Worm (Caenorhabditis elegans): Measurements from ENCODE around the gene D1025.1.

The D1025.1 gene

DNA sequence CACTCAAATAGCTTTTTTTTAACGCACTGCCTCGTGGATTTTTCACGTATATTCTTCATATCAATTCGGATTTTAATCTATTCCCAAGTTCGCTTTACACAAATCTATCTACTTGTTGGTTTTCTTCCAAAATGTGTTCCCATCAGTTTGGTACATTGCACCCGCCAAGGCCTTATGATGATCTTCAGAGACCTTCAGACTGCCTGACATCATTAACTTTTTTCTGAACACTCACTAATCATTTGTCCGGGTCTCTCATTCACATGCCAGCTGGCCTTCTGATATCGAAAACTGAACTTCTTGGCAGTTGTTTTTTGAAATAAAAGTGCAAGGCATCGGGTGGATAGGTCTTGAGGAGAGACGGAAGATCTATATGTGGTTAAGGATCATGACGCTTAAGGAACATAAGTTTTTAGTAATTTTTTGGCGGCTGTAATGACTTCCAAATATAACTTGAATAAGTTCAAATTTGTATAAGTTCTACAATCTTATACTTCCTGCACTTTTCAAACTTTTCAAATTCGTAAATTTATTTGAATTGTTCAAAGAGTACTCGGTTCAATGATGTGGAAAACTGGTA, 20.6 kb upstream of the D1025.1 start:
- TF ChIP-seq mbf-1 (tag; optimal IDR thresholded peaks at IDR 0.05), result no peak
- no peak for TF ChIP-seq nhr-12 (tag; optimal IDR thresholded peaks at IDR 0.05)
- peak; percentile 57 for TF ChIP-seq sma-9 (GFP tag; optimal IDR thresholded peaks at IDR 0.05)
- TF ChIP-seq sma-9 (tag; optimal IDR thresholded peaks at IDR 0.05), result no peak

DNA sequence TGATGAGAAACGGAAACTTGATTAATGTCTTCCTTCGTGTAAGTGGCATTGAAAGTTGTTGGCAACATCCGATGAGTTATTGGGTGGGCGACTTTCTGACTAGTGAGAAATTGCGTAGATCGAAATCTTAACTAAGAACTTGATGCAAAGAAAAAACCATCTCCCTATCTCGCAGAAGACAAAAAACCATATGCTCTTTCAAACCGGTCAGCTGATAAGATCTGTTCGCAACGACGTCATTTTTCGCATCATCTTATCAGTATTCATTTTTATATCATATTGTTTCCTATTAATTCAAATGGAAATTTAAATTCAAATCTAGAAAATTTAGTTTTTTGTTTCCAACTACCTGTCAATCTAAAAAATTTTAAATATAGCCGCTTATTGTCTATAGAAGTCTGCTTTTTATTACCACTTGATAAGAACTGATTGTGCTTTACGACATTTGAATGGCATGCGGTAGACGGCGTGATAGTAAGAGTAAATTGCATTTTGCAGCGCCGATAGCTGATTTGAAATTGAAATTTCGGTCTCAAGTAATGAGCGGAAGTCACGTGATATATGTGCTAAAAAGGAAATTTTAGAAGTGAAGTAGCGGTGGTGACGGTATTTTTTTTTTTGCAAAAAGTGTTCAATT, 20.0 kb upstream of the D1025.1 start:
- TF ChIP-seq unc-39 (tag; optimal IDR thresholded peaks at IDR 0.05), result no peak
- no peak for TF ChIP-seq nhr-12 (tag; optimal IDR thresholded peaks at IDR 0.05)
- peak; percentile 96 for TF ChIP-seq ceh-16 (tag; optimal IDR thresholded peaks at IDR 0.05)
- TF ChIP-seq blmp-1 (tag; optimal IDR thresholded peaks at IDR 0.05; ENCODE audit: insufficient read depth), result peak; percentile 71
- TF ChIP-seq sma-3 (GFP tag; optimal IDR thresholded peaks at IDR 0.05), result peak; percentile 20
- TF ChIP-seq ztf-4 (tag; optimal IDR thresholded peaks at IDR 0.05), result no peak
- no peak for TF ChIP-seq nhr-23 (tag; optimal IDR thresholded peaks at IDR 0.05)
- no peak for TF ChIP-seq mbf-1 (tag; optimal IDR thresholded peaks at IDR 0.05)
- TF ChIP-seq nhr-25 (tag; optimal IDR thresholded peaks at IDR 0.05), result peak; percentile 87
- TF ChIP-seq lin-39 (tag; optimal IDR thresholded peaks at IDR 0.05), result no peak
- no peak for TF ChIP-seq dmd-4 (tag; optimal IDR thresholded peaks at IDR 0.05)
- peak; percentile 32 for TF ChIP-seq nhr-129 (tag; optimal IDR thresholded peaks at IDR 0.05)
- no peak for TF ChIP-seq crh-2 (tag; optimal IDR thresholded peaks at IDR 0.05)
- no peak for TF ChIP-seq Y55F3AM.14 (GFP tag; optimal IDR thresholded peaks at IDR 0.05)
- no peak for TF ChIP-seq F13H6.1 (tag; optimal IDR thresholded peaks at IDR 0.05)
- no peak for TF ChIP-seq elt-1 (tag; optimal IDR thresholded peaks at IDR 0.05)
- no peak for TF ChIP-seq alr-1 (tag; optimal IDR thresholded peaks at IDR 0.05)
- peak; percentile 28 for TF ChIP-seq gmeb-1 (tag; optimal IDR thresholded peaks at IDR 0.05)
- TF ChIP-seq nhr-77 (tag; optimal IDR thresholded peaks at IDR 0.05), result no peak
- no peak for TF ChIP-seq ama-1 (optimal IDR thresholded peaks at IDR 0.05)
- TF ChIP-seq sma-9 (GFP tag; optimal IDR thresholded peaks at IDR 0.05), result peak; percentile 73
- TF ChIP-seq sma-9 (tag; optimal IDR thresholded peaks at IDR 0.05), result no peak
- peak; percentile 62 for TF ChIP-seq fos-1 (tag; optimal IDR thresholded peaks at IDR 0.05)

DNA sequence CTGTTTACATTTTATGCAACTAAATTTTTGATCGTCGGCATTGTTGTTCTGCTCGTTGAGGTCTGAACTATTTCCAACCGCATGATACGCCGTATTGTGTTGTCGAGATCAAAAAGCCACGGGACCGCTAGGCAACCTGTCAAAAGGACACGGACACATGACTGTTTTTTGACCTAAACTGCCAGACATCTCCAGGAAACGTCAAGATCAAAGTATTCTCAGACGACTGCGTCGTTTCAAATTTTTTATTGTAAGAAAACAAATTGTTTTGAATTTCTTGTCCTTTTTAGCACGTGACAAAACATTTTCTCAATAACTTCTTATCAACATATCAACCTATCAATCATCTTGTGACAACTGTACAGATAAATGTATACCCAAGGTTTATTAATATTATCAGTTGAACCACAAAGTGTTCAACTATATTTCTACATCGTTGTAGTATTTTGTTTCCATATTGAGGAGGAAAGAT, 18.4 kb upstream of the D1025.1 start:
- TF ChIP-seq nhr-25 (tag; optimal IDR thresholded peaks at IDR 0.05) (peak; percentile 84), gmeb-1 (tag; optimal IDR thresholded peaks at IDR 0.05) (peak; percentile 46), nhr-21 (tag; optimal IDR thresholded peaks at IDR 0.05) (peak; percentile 75), lsy-2 (tag; optimal IDR thresholded peaks at IDR 0.05) (peak in 1 of 2 experiments; percentile 52), blmp-1 (tag; optimal IDR thresholded peaks at IDR 0.05; ENCODE audit: insufficient read depth) (peak; percentile 68), elt-3 (tag; optimal IDR thresholded peaks at IDR 0.05) (no peak), mab-5 (tag; optimal IDR thresholded peaks at IDR 0.05) (peak; percentile 46), lin-13 (GFP tag; optimal IDR thresholded peaks at IDR 0.05) (peak; percentile 56), egl-27 (tag; optimal IDR thresholded peaks at IDR 0.05) (no peak), C34F6.9 (tag; optimal IDR thresholded peaks at IDR 0.05) (peak; percentile 37), sma-9 (GFP tag; optimal IDR thresholded peaks at IDR 0.05) (peak; percentile 77), sma-9 (tag; optimal IDR thresholded peaks at IDR 0.05) (no peak), F13H6.1 (tag; optimal IDR thresholded peaks at IDR 0.05) (peak; percentile 48), fos-1 (tag; optimal IDR thresholded peaks at IDR 0.05) (peak; percentile 58), crh-2 (tag; optimal IDR thresholded peaks at IDR 0.05) (peak; percentile 78), peb-1 (tag; optimal IDR thresholded peaks at IDR 0.05) (no peak), sma-3 (GFP tag; optimal IDR thresholded peaks at IDR 0.05) (peak; percentile 78), nhr-129 (tag; optimal IDR thresholded peaks at IDR 0.05) (peak; percentile 81), ama-1 (optimal IDR thresholded peaks at IDR 0.05) (peak; percentile 20), lin-11 (tag; optimal IDR thresholded peaks at IDR 0.05) (no peak)

DNA sequence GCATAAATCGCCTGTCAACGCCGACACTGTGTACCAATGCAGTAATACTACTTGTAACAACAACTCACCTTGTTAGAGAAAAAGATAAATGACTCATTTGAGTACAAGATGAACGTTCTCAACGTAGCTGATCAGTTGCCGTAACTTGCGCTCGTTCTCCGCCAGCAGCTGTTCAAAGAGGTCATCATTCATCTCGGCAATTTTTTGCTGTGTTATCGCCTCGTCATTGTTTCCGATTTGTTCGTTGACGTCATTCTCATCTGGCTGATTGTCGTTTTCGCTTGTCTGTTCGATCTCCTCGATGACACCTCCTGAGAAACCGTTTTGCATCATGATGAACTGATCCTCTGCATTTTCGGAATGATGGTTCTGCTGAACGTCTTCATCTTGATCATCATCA, 17.3 kb upstream of the D1025.1 start:
- TF ChIP-seq dmd-4 (tag; optimal IDR thresholded peaks at IDR 0.05) (no peak), lin-11 (tag; optimal IDR thresholded peaks at IDR 0.05) (no peak), R02D3.7 (tag; optimal IDR thresholded peaks at IDR 0.05) (no peak), peb-1 (tag; optimal IDR thresholded peaks at IDR 0.05) (no peak), alr-1 (tag; optimal IDR thresholded peaks at IDR 0.05) (no peak), sem-4 (tag; optimal IDR thresholded peaks at IDR 0.05) (peak; percentile 75), blmp-1 (tag; optimal IDR thresholded peaks at IDR 0.05; ENCODE audit: insufficient read depth) (peak; percentile 4), elt-1 (tag; optimal IDR thresholded peaks at IDR 0.05) (no peak), elt-3 (tag; optimal IDR thresholded peaks at IDR 0.05) (no peak), C34F6.9 (tag; optimal IDR thresholded peaks at IDR 0.05) (peak; percentile 10), skn-1 (tag; optimal IDR thresholded peaks at IDR 0.05) (no peak), Y55F3AM.14 (GFP tag; optimal IDR thresholded peaks at IDR 0.05) (no peak), mab-5 (tag; optimal IDR thresholded peaks at IDR 0.05) (peak; percentile 23), ztf-11 (tag; optimal IDR thresholded peaks at IDR 0.05) (no peak), F13H6.1 (tag; optimal IDR thresholded peaks at IDR 0.05) (peak; percentile 69), sma-9 (GFP tag; optimal IDR thresholded peaks at IDR 0.05) (peak; percentile 90), sma-9 (tag; optimal IDR thresholded peaks at IDR 0.05) (no peak), ztf-4 (tag; optimal IDR thresholded peaks at IDR 0.05) (no peak), ZK546.5 (tag; optimal IDR thresholded peaks at IDR 0.05) (no peak), nhr-11 (tag; optimal IDR thresholded peaks at IDR 0.05) (no peak), gmeb-1 (tag; optimal IDR thresholded peaks at IDR 0.05) (no peak), fos-1 (tag; optimal IDR thresholded peaks at IDR 0.05) (peak; percentile 20), aly-2 (tag; optimal IDR thresholded peaks at IDR 0.05) (no peak), mbf-1 (tag; optimal IDR thresholded peaks at IDR 0.05) (no peak), snpc-4 (tag; optimal IDR thresholded peaks at IDR 0.05) (no peak), zag-1 (tag; optimal IDR thresholded peaks at IDR 0.05) (no peak), ztf-1 (GFP tag; conservative IDR thresholded peaks at IDR 0.05) (no peak), ama-1 (optimal IDR thresholded peaks at IDR 0.05) (no peak), lsy-2 (tag; optimal IDR thresholded peaks at IDR 0.05) (peak in 1 of 2 experiments; percentile 44), nhr-21 (tag; optimal IDR thresholded peaks at IDR 0.05) (peak; percentile 63), nhr-77 (tag; optimal IDR thresholded peaks at IDR 0.05) (no peak), nhr-12 (tag; optimal IDR thresholded peaks at IDR 0.05) (no peak)

All from whole organism, L2 larva.